Fruit fly (Drosophila melanogaster) whole organism, prepupa: ENCODE data around the gene yellow-e2.

ENCODE experiments used
- CG11294 ChIP-seq: fragments of 200-800 bp; sonication (Bioruptor generic); IDR thresholded peaks from 2 replicates; pipeline ENCODE4 v1.3.6; 2022; ENCODE audit warnings: missing biosample characterization, missing genetic modification characterization
- CG11762 ChIP-seq: fragments of 200-800 bp; sonication (Bioruptor generic); optimal IDR thresholded peaks from 3 replicates; lab custom pipeline; 2016; ENCODE audit warnings: missing biosample characterization, missing genetic modification characterization; ENCODE audit not compliant: insufficient read depth
- CG15336 ChIP-seq: fragments of 200-800 bp; sonication (Bioruptor generic); IDR thresholded peaks from 2 replicates; pipeline ENCODE4 v1.3.6; 2022; ENCODE audit warnings: missing biosample characterization, missing genetic modification characterization
- CG3032 ChIP-seq: fragments of 200-800 bp; optimal IDR thresholded peaks from 2 replicates; lab custom pipeline; 2019; ENCODE audit warnings: missing biosample characterization, mild to moderate bottlenecking, missing genetic modification characterization, moderate library complexity
- CG4318 ChIP-seq: fragments of 200-800 bp; sonication (Bioruptor generic); optimal IDR thresholded peaks from 3 replicates; lab custom pipeline; 2017; ENCODE audit warnings: missing biosample characterization, mild to moderate bottlenecking, missing genetic modification characterization
- CG6792 ChIP-seq: fragments of 200-800 bp; sonication (Bioruptor generic); optimal IDR thresholded peaks from 3 replicates; lab custom pipeline; 2016; ENCODE audit warnings: missing biosample characterization, missing genetic modification characterization
- CG6854 ChIP-seq: fragments of 200-800 bp; sonication (Bioruptor generic); optimal IDR thresholded peaks from 2 replicates; lab custom pipeline; 2017; ENCODE audit warnings: missing biosample characterization, mild to moderate bottlenecking, missing genetic modification characterization
- Eip75B ChIP-seq: fragments of 200-800 bp; sonication (Bioruptor generic); optimal IDR thresholded peaks from 3 replicates; lab custom pipeline; 2016; ENCODE audit warnings: missing biosample characterization, missing genetic modification characterization
- Ets21C ChIP-seq: fragments of 200-800 bp; sonication (Bioruptor generic); optimal IDR thresholded peaks from 3 replicates; lab custom pipeline; 2016; ENCODE audit warnings: missing biosample characterization, missing genetic modification characterization
- Ets96B ChIP-seq: fragments of 200-800 bp; optimal IDR thresholded peaks from 2 replicates; lab custom pipeline; 2019; ENCODE audit warnings: missing biosample characterization, mild to moderate bottlenecking, missing genetic modification characterization, moderate library complexity
- Lpt ChIP-seq: fragments of 200-800 bp; sonication (Bioruptor generic); optimal IDR thresholded peaks from 3 replicates; lab custom pipeline; 2016; ENCODE audit warnings: missing biosample characterization, missing genetic modification characterization
- acj6 ChIP-seq: fragments of 200-800 bp; sonication (Bioruptor generic); optimal IDR thresholded peaks from 3 replicates; lab custom pipeline; 2016; ENCODE audit warnings: missing biosample characterization, missing genetic modification characterization
- dac ChIP-seq: fragments of 200-800 bp; sonication (Bioruptor generic); optimal IDR thresholded peaks from 2 replicates; lab custom pipeline; 2017; ENCODE audit warnings: missing biosample characterization, mild to moderate bottlenecking, missing genetic modification characterization
- salr ChIP-seq, 2 experiments: fragments of 200-800 bp; sonication (Bioruptor generic); optimal IDR thresholded peaks; 3 replicates each; lab custom pipeline; 2016 to 2018; ENCODE audit warnings: missing biosample characterization in 2 of 2, missing genetic modification characterization in 2 of 2, mild to moderate bottlenecking in 1 of 2

DNA sequence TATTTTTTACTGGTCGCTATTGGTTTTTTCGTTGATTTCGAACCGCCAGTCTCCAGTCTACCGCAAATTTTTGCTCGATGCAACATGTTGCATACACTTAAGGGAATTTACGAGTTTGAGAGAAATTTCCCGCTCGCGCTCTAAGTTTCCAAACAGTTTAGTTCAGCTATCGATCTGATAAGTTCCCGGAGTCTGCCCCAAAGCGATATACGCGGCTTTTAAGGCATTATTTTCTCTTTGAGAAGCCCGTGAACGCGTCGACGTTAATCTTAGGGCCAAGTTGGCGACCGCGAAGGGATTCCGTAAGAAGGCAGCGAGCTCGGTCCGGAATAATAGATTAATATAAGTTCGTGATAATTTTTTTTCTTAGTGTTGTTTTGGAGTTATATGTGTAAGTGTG, 31.9 kb downstream of the yellow-e2 start:
- TF ChIP-seq CG4318 (GFP tag; lab: Kevin White, UChicago) (no peak), CG3032 (tag; lab: Kevin White, UChicago) (no peak), salr (GFP tag; optimal IDR thresholded peaks at IDR 0.05; lab: Kevin White, UChicago) (no peak), Lpt (GFP tag; lab: Kevin White, UChicago) (no peak), CG6792 (GFP tag; lab: Kevin White, UChicago) (no peak), acj6 (GFP tag; lab: Kevin White, UChicago) (no peak), dac (GFP tag; lab: Kevin White, UChicago) (no peak), CG6854 (GFP tag; lab: Kevin White, UChicago) (no peak), Eip75B (GFP tag; lab: Kevin White, UChicago) (no peak), CG15336 (GFP tag; lab: Robert Waterston, UW) (no peak), Ets21C (GFP tag; lab: Kevin White, UChicago) (no peak), CG11762 (GFP tag; lab: Kevin White, UChicago) (no peak), CG11294 (no peak), Ets96B (tag; lab: Kevin White, UChicago) (peak; percentile 24)
